Worm (Caenorhabditis elegans): Measurements from ENCODE around the gene E04D5.4.

E04D5.4 gene

DNA sequence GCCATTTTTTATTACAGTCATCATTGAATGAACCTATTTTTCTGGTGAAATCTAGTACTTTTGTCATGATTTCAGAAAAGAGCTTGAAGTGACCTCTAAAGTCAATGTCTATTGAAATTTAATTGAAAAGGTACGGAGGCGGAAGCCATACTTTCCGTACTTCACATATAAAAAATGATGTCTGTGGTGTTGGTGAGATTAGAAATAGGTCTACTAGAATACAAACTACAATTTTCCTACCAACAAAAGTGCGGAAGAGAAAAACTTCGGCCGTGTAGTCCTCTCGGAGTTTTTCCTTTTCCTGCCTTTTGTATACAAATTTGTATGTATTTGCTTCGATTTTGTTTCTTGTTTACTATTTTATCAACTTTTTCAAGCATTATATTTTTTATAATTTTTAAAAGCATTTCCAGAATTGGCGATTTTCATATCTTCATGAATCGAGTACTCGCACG, 44.7 kb upstream of the E04D5.4 start, which contains the start of gene T09F3.4 (continued):
- TF ChIP-seq F55B11.4 (tag; optimal IDR thresholded peaks at IDR 0.05; ENCODE audit: borderline replicate concordance, insufficient read depth) (no peak), egrh-3 (GFP tag; IDR thresholded peaks at IDR 0.05) (no peak), B0336.3 (GFP tag; IDR thresholded peaks at IDR 0.05) (peak; percentile 86), K11D2.4 (GFP tag; IDR thresholded peaks at IDR 0.05) (no peak), xnd-1 (tag; optimal IDR thresholded peaks at IDR 0.05) (peak; percentile 43), F57C9.4 (tag; optimal IDR thresholded peaks at IDR 0.05) (no peak), ceh-27 (GFP tag; optimal IDR thresholded peaks at IDR 0.05) (peak; percentile 33), ZK185.1 (tag; optimal IDR thresholded peaks at IDR 0.05; ENCODE audit: poor library complexity, severe bottlenecking) (peak; percentile 76), Y56A3A.18 (GFP tag; IDR thresholded peaks at IDR 0.05) (no peak), efl-1 (GFP tag; optimal IDR thresholded peaks at IDR 0.05) (peak; percentile 46), sea-2 (GFP tag; IDR thresholded peaks at IDR 0.05) (no peak), madf-10 (tag; optimal IDR thresholded peaks at IDR 0.05) (peak; percentile 39), Y95B8A.8 (GFP tag; IDR thresholded peaks at IDR 0.05) (0 out of 2 replicates have a peak, but pooled peaks have one; percentile 18), dox-1 (GFP tag; IDR thresholded peaks at IDR 0.05) (peak; percentile 23; the same call in 1 of the 2 replicates), mes-4 (tag; optimal IDR thresholded peaks at IDR 0.05) (no peak), B0019.2 (GFP tag; conservative IDR thresholded peaks at IDR 0.05) (0 out of 2 replicates have a peak, but pooled peaks have one; percentile 53), gei-17 (GFP tag; optimal IDR thresholded peaks at IDR 0.05) (no peak), aptf-2 (GFP tag; conservative IDR thresholded peaks at IDR 0.05) (no peak), attf-5 (GFP tag; optimal IDR thresholded peaks at IDR 0.05) (peak; percentile 10), C17E4.6 (GFP tag; IDR thresholded peaks at IDR 0.05) (no peak), nhr-80 (tag; optimal IDR thresholded peaks at IDR 0.05) (no peak), lsy-27 (tag; optimal IDR thresholded peaks at IDR 0.05; ENCODE audit: borderline replicate concordance, insufficient read depth) (no peak), Y79H2A.3 (GFP tag; conservative IDR thresholded peaks at IDR 0.05) (0 out of 2 replicates have a peak, but pooled peaks have one; percentile 30), F22D6.2 (tag; optimal IDR thresholded peaks at IDR 0.05) (no peak), ztf-22 (GFP tag; optimal IDR thresholded peaks at IDR 0.05) (no peak), lin-26 (GFP tag; IDR thresholded peaks at IDR 0.05) (peak; percentile 9; the same call in 1 of the 2 replicates), nhr-179 (tag; optimal IDR thresholded peaks at IDR 0.05) (no peak), hmg-1.2 (GFP tag; IDR thresholded peaks at IDR 0.05) (peak; percentile 45), nhr-120 (GFP tag; IDR thresholded peaks at IDR 0.05) (no peak), ztf-25 (GFP tag; IDR thresholded peaks at IDR 0.05) (0 out of 2 replicates have a peak, but pooled peaks have one; percentile 56), rpc-1 (optimal IDR thresholded peaks at IDR 0.05) (no peak), rpc-1 (tag; optimal IDR thresholded peaks at IDR 0.05) (no peak), B0035.1 (tag; optimal IDR thresholded peaks at IDR 0.05) (no peak), F23B12.7 (tag; optimal IDR thresholded peaks at IDR 0.05; ENCODE audit: insufficient read depth) (no peak), nhr-90 (tag; optimal IDR thresholded peaks at IDR 0.05) (no peak), hlh-12 (tag; optimal IDR thresholded peaks at IDR 0.05) (no peak), mcd-1 (GFP tag; IDR thresholded peaks at IDR 0.05) (peak; percentile 44; the same call in 1 of the 2 replicates), ccch-3 (GFP tag; optimal IDR thresholded peaks at IDR 0.05) (no peak), nfyb-1 (GFP tag; IDR thresholded peaks at IDR 0.05) (no peak), sptf-2 (GFP tag; optimal IDR thresholded peaks at IDR 0.05) (no peak), D2030.7 (GFP tag; IDR thresholded peaks at IDR 0.05) (peak; percentile 81), ceh-40 (GFP tag; IDR thresholded peaks at IDR 0.05) (no peak), ztf-18 (tag; optimal IDR thresholded peaks at IDR 0.05) (no peak), hmg-20 (GFP tag; IDR thresholded peaks at IDR 0.05) (no peak)
